Worm (Caenorhabditis elegans) whole organism, young adult: Measurements from ENCODE around the gene dlc-1.

ENCODE experiments used
- let-607 ChIP-seq, 2 experiments: fragments of 200-800 bp in 1 of 2; sonication (Bioruptor generic) in 1 of 2; sonication (generic microtip) in 1 of 2; optimal IDR thresholded peaks; 2 replicates each; lab custom pipeline; 2016 to 2018; ENCODE audit warnings: mild to moderate bottlenecking in 2 of 2, missing compliant biosample characterization in 2 of 2, missing genetic modification characterization in 2 of 2, moderate library complexity in 2 of 2, missing genotype in 1 of 2
- lin-35 ChIP-seq, 3 experiments: fragments of 150-350 bp in 2 of 3; sonication (generic microtip) in 1 of 3; optimal IDR thresholded peaks; 2 replicates each; lab custom pipeline; 2014 to 2018; ENCODE audit warnings: missing biosample characterization in 3 of 3, missing genetic modification characterization in 3 of 3, missing genetic modification reagents in 3 of 3
- mes-4 ChIP-seq: sonication (generic microtip); optimal IDR thresholded peaks from 2 replicates; lab custom pipeline; 2016; ENCODE audit warnings: missing genotype, missing genetic modification characterization, missing compliant biosample characterization
- unc-62 ChIP-seq: fragments of 150-350 bp; optimal IDR thresholded peaks from 2 replicates; lab custom pipeline; 2014; ENCODE audit warnings: missing biosample characterization, missing genetic modification reagents, missing genetic modification characterization

- TF ChIP-seq let-607 (tag; optimal IDR thresholded peaks at IDR 0.05; lab: Kevin White, UChicago): no peak
- no peak for TF ChIP-seq unc-62 (GFP tag; lab: Kevin White, UChicago)
- TF ChIP-seq lin-35 (GFP tag; optimal IDR thresholded peaks at IDR 0.05; lab: Kevin White, UChicago): no peak
- no peak for TF ChIP-seq mes-4 (tag; lab: Kevin White, UChicago)
These were observed 11.3 kb downstream of the dlc-1 start, which contains the start of gene set-1 for ce11 chrIII:6452278-6452677.
